Worm (Caenorhabditis elegans) whole organism, young adult: ENCODE results near the gene clc-6.

Experiments
- Y56A3A.18 ChIP-seq: fragments of 200-800 bp; sonication (Bioruptor generic); IDR thresholded peaks from 2 replicates; pipeline ENCODE4 v1.3.6; 2022; ENCODE audit warnings: missing genetic modification reagents, missing genetic modification characterization, missing compliant biosample characterization
- efl-1 ChIP-seq: fragments of 150-350 bp; optimal IDR thresholded peaks from 2 replicates; lab custom pipeline; 2014; ENCODE audit warnings: missing biosample characterization, missing genetic modification reagents, missing genetic modification characterization
- lir-1 ChIP-seq: fragments of 200-800 bp; sonication (Bioruptor generic); conservative IDR thresholded peaks from 2 replicates; pipeline ENCODE4 v1.3.6; 2022; ENCODE audit warnings: missing genetic modification reagents, missing genetic modification characterization, missing compliant biosample characterization
- mel-28 ChIP-seq: sonication (generic microtip); optimal IDR thresholded peaks from 2 replicates; lab custom pipeline; 2016; ENCODE audit warnings: borderline replicate concordance, mild to moderate bottlenecking, missing genetic modification characterization, missing compliant biosample characterization
- mes-4 ChIP-seq: sonication (generic microtip); optimal IDR thresholded peaks from 2 replicates; lab custom pipeline; 2016; ENCODE audit warnings: missing genotype, missing genetic modification characterization, missing compliant biosample characterization
- pbrm-1 ChIP-seq: fragments of 200-800 bp; sonication (Bioruptor generic); IDR thresholded peaks from 2 replicates; pipeline ENCODE4 v1.3.6; 2022; ENCODE audit warnings: missing genetic modification reagents, missing genetic modification characterization, missing compliant biosample characterization
- zfh-2 ChIP-seq: fragments of 200-800 bp; sonication (Bioruptor generic); conservative IDR thresholded peaks from 2 replicates; pipeline ENCODE4 v1.3.6; 2022; ENCODE audit warnings: missing genetic modification reagents, missing genetic modification characterization, missing compliant biosample characterization
- ztf-18 ChIP-seq: sonication (generic microtip); optimal IDR thresholded peaks from 2 replicates; lab custom pipeline; 2016; ENCODE audit warnings: missing genotype, mild to moderate bottlenecking, missing genetic modification characterization, missing compliant biosample characterization

DNA sequence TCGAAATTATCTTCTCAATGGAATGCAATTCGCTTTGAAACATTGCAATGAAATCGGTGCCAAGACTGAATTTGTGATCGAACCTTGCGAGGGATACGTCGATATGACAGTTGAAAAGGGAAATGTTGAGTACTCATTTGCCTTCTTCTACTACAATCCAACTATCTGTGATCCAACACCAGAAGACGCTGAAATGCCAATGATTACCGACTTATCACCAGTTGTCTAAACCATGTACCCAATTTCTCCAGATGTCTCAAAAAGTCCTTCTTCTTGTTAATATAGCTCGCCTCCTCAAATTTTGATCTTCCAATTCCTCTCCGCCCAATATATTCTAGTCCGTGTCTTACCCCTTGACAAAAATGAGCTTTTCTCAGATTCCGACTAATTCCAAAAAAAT is 20.1 kb upstream of the clc-6 start:
- TF ChIP-seq zfh-2 (GFP tag; lab: Robert Waterston, UW) (no peak), lir-1 (GFP tag; lab: Robert Waterston, UW) (no peak), efl-1 (GFP tag; lab: Kevin White, UChicago) (no peak), mes-4 (no peak), Y56A3A.18 (no peak), ztf-18 (tag; lab: Kevin White, UChicago) (no peak), mel-28 (tag; lab: Kevin White, UChicago) (no peak), pbrm-1 (GFP tag; lab: Robert Waterston, UW) (no peak)
